Worm (Caenorhabditis elegans) whole organism, midembryonic: Measurements from ENCODE around the gene cnc-9.

Experiments used
- T22C8.4 ChIP-seq: fragments of 200-800 bp; sonication (Bioruptor generic); IDR thresholded peaks from 2 replicates; pipeline ENCODE4 v1.3.6; 2022; ENCODE audit warnings: missing genetic modification characterization, missing compliant biosample characterization
- cog-1 ChIP-seq: sonication (generic microtip); optimal IDR thresholded peaks from 2 replicates; lab custom pipeline; 2016; ENCODE audit warnings: missing genetic modification characterization, missing compliant biosample characterization
- flt-1 ChIP-seq: fragments of 200-800 bp; sonication (Bioruptor generic); IDR thresholded peaks from 2 replicates; pipeline ENCODE4 v1.3.6; 2022; ENCODE audit warnings: missing genetic modification characterization, missing compliant biosample characterization
- klf-2 ChIP-seq: fragments of 200-800 bp; sonication (Bioruptor generic); conservative IDR thresholded peaks from 2 replicates; pipeline ENCODE4 v1.3.6; 2022; ENCODE audit warnings: missing genetic modification reagents, missing genetic modification characterization, missing compliant biosample characterization
- med-1 ChIP-seq: sonication (generic microtip); optimal IDR thresholded peaks from 2 replicates; lab custom pipeline; 2017; ENCODE audit warnings: missing genetic modification characterization, mild to moderate bottlenecking, missing compliant biosample characterization, antibody characterized with exemption, missing genetic modification reagents; ENCODE audit not compliant: insufficient read depth
- ref-1 ChIP-seq: fragments of 200-800 bp; sonication (Bioruptor generic); conservative IDR thresholded peaks from 2 replicates; pipeline ENCODE4 v1.3.6; 2022; ENCODE audit warnings: missing genetic modification reagents, missing genetic modification characterization, missing compliant biosample characterization
- tab-1 ChIP-seq: fragments of 200-800 bp; sonication (Bioruptor generic); IDR thresholded peaks from 2 replicates; pipeline ENCODE4 v1.3.6; 2022; ENCODE audit warnings: missing genetic modification characterization, missing compliant biosample characterization
- ztf-23 ChIP-seq: fragments of 200-800 bp; sonication (Bioruptor generic); IDR thresholded peaks from 2 replicates; pipeline ENCODE4 v1.3.6; 2022; ENCODE audit warnings: missing genetic modification reagents, missing genetic modification characterization, missing compliant biosample characterization
- ztf-29 ChIP-seq: fragments of 200-800 bp; sonication (Bioruptor generic); IDR thresholded peaks from 2 replicates; pipeline ENCODE4 v1.3.6; 2022; ENCODE audit warnings: missing genetic modification reagents, missing genetic modification characterization, missing compliant biosample characterization

The cnc-9 gene

ce11 chrV:7379384-7379783 lies 20.6 kb downstream of the cnc-9 start, which contains the start of gene srsx-24:
Gene srsx-24 (minus strand): TSS chrV:7379484.
- no peak for TF ChIP-seq cog-1 (tag; lab: Kevin White, UChicago)
- no peak for TF ChIP-seq med-1 (GFP tag; lab: Kevin White, UChicago)
- no peak for TF ChIP-seq tab-1 (GFP tag; lab: Robert Waterston, UW)
- TF ChIP-seq T22C8.4 (GFP tag; lab: Robert Waterston, UW) = no peak
- no peak for TF ChIP-seq klf-2 (GFP tag; lab: Robert Waterston, UW)
- no peak for TF ChIP-seq ref-1 (GFP tag; lab: Robert Waterston, UW)
- TF ChIP-seq flt-1 (GFP tag; lab: Robert Waterston, UW) = no peak
- TF ChIP-seq ztf-23 (GFP tag; lab: Robert Waterston, UW) = no peak
- no peak for TF ChIP-seq ztf-29 (GFP tag; lab: Robert Waterston, UW)

- TF ChIP-seq tab-1 (GFP tag; lab: Robert Waterston, UW) (no peak), ztf-23 (GFP tag; lab: Robert Waterston, UW) (no peak), flt-1 (GFP tag; lab: Robert Waterston, UW) (no peak), ref-1 (GFP tag; lab: Robert Waterston, UW) (no peak), ztf-29 (GFP tag; lab: Robert Waterston, UW) (no peak), T22C8.4 (GFP tag; lab: Robert Waterston, UW) (no peak), klf-2 (GFP tag; lab: Robert Waterston, UW) (no peak), med-1 (GFP tag; lab: Kevin White, UChicago) (no peak), cog-1 (tag; lab: Kevin White, UChicago) (no peak)
These were observed 25.9 kb downstream of the cnc-9 start, which contains the start of gene srx-56 for ce11 chrV:7374090-7374489. Gene srx-56 (plus strand): TSS chrV:7374390.

ce11 chrV:7369578-7369977 lies 30.4 kb downstream of the cnc-9 start, which contains the start of gene srj-14:
Gene srj-14 (plus strand): TSS chrV:7369708.
- TF ChIP-seq med-1 (GFP tag; lab: Kevin White, UChicago) (no peak), flt-1 (GFP tag; lab: Robert Waterston, UW) (no peak), T22C8.4 (GFP tag; lab: Robert Waterston, UW) (no peak), ref-1 (GFP tag; lab: Robert Waterston, UW) (no peak), tab-1 (GFP tag; lab: Robert Waterston, UW) (no peak), cog-1 (tag; lab: Kevin White, UChicago) (no peak)

- TF ChIP-seq cog-1 (tag; lab: Kevin White, UChicago) (no peak), T22C8.4 (GFP tag; lab: Robert Waterston, UW) (no peak), tab-1 (GFP tag; lab: Robert Waterston, UW) (no peak), klf-2 (GFP tag; lab: Robert Waterston, UW) (no peak), ztf-29 (GFP tag; lab: Robert Waterston, UW) (no peak), ref-1 (GFP tag; lab: Robert Waterston, UW) (no peak), ztf-23 (GFP tag; lab: Robert Waterston, UW) (no peak), flt-1 (GFP tag; lab: Robert Waterston, UW) (no peak), med-1 (GFP tag; lab: Kevin White, UChicago) (no peak)
These were observed 35.0 kb downstream of the cnc-9 start, which contains the start of gene exc-13 for ce11 chrV:7364951-7365350. Gene exc-13 (plus strand): TSS chrV:7365251.

- TF ChIP-seq klf-2 (GFP tag; lab: Robert Waterston, UW) = no peak
These were observed 35.9 kb downstream of the cnc-9 start, which contains the start of gene cyp-35A2 for ce11 chrV:7364059-7364458. Gene cyp-35A2 (minus strand): TSS chrV:7364182.

ce11 chrV:7361673-7362072 lies 38.3 kb downstream of the cnc-9 start, which contains the start of gene cyp-35A1:
Gene cyp-35A1 (minus strand): TSS chrV:7361773.
- TF ChIP-seq flt-1 (GFP tag; lab: Robert Waterston, UW) = no peak
- no peak for TF ChIP-seq T22C8.4 (GFP tag; lab: Robert Waterston, UW)
- no peak for TF ChIP-seq tab-1 (GFP tag; lab: Robert Waterston, UW)
- TF ChIP-seq ztf-29 (GFP tag; lab: Robert Waterston, UW) = no peak
- no peak for TF ChIP-seq cog-1 (tag; lab: Kevin White, UChicago)
- TF ChIP-seq med-1 (GFP tag; lab: Kevin White, UChicago) = no peak
- no peak for TF ChIP-seq ztf-23 (GFP tag; lab: Robert Waterston, UW)
- TF ChIP-seq klf-2 (GFP tag; lab: Robert Waterston, UW) = no peak
- no peak for TF ChIP-seq ref-1 (GFP tag; lab: Robert Waterston, UW)

- no peak for TF ChIP-seq T22C8.4 (GFP tag; lab: Robert Waterston, UW)
These were observed 42.9 kb downstream of the cnc-9 start, which contains the start of gene C03G6.6 for ce11 chrV:7357132-7357531. Gene C03G6.6 (plus strand): TSS chrV:7357432.

- TF ChIP-seq cog-1 (tag; lab: Kevin White, UChicago) = no peak
- TF ChIP-seq med-1 (GFP tag; lab: Kevin White, UChicago) = no peak
- TF ChIP-seq ztf-23 (GFP tag; lab: Robert Waterston, UW) = no peak
- TF ChIP-seq ztf-29 (GFP tag; lab: Robert Waterston, UW) = no peak
- no peak for TF ChIP-seq flt-1 (GFP tag; lab: Robert Waterston, UW)
- no peak for TF ChIP-seq T22C8.4 (GFP tag; lab: Robert Waterston, UW)
- TF ChIP-seq ref-1 (GFP tag; lab: Robert Waterston, UW) = no peak
- TF ChIP-seq tab-1 (GFP tag; lab: Robert Waterston, UW) = no peak
- TF ChIP-seq klf-2 (GFP tag; lab: Robert Waterston, UW) = no peak
These were observed 43.3 kb downstream of the cnc-9 start, which contains the start of gene C03G6.21 for ce11 chrV:7356684-7357083. Gene C03G6.21 (minus strand): TSS chrV:7356784.

ce11 chrV:7355464-7355863 lies 44.5 kb downstream of the cnc-9 start, which contains the start of gene tag-293:
Gene tag-293 (minus strand): TSS chrV:7355564.
- TF ChIP-seq klf-2 (GFP tag; lab: Robert Waterston, UW) (no peak), ztf-23 (GFP tag; lab: Robert Waterston, UW) (no peak), med-1 (GFP tag; lab: Kevin White, UChicago) (no peak), cog-1 (tag; lab: Kevin White, UChicago) (no peak), tab-1 (GFP tag; lab: Robert Waterston, UW) (no peak), flt-1 (GFP tag; lab: Robert Waterston, UW) (no peak), T22C8.4 (GFP tag; lab: Robert Waterston, UW) (no peak), ref-1 (GFP tag; lab: Robert Waterston, UW) (no peak), ztf-29 (GFP tag; lab: Robert Waterston, UW) (no peak)
